Fruit fly (Drosophila melanogaster) whole organism, embryonic: ENCODE results near the gene GatB.

Source experiments
- Adf1 ChIP-seq: fragments of 200-800 bp; sonication (Bioruptor generic); IDR thresholded peaks from 2 replicates; pipeline ENCODE4 v1.3.6; 2022; ENCODE audit warnings: missing biosample characterization, missing genetic modification characterization
- Bdp1 ChIP-seq: fragments of 200-800 bp; sonication (Bioruptor generic); optimal IDR thresholded peaks from 3 replicates; lab custom pipeline; 2016; ENCODE audit warnings: missing biosample characterization, missing genetic modification characterization
- C15 ChIP-seq: fragments of 200-800 bp; sonication (Bioruptor generic); IDR thresholded peaks from 3 replicates; pipeline ENCODE4 v1.3.6; 2022; ENCODE audit warnings: missing biosample characterization, missing genetic modification characterization
- CG10209 ChIP-seq: fragments of 200-800 bp; sonication (Bioruptor generic); optimal IDR thresholded peaks from 3 replicates; lab custom pipeline; 2017; ENCODE audit warnings: missing biosample characterization, mild to moderate bottlenecking, missing genetic modification characterization, missing genetic modification reagents
- CG10321 ChIP-seq: fragments of 200-800 bp; sonication (Bioruptor generic); IDR thresholded peaks from 2 replicates; pipeline ENCODE4 v1.3.6; 2022; ENCODE audit warnings: missing biosample characterization, missing genetic modification characterization
- CG11504 ChIP-seq: fragments of 200-800 bp; sonication (Bioruptor generic); optimal IDR thresholded peaks from 3 replicates; lab custom pipeline; 2019; ENCODE audit warnings: missing biosample characterization, mild to moderate bottlenecking, missing genetic modification characterization, moderate library complexity
- CG11695 ChIP-seq: fragments of 200-800 bp; sonication (Bioruptor generic); IDR thresholded peaks from 3 replicates; pipeline ENCODE4 v1.3.6; 2022; ENCODE audit warnings: missing biosample characterization, missing genetic modification characterization
- CG14710 ChIP-seq: fragments of 200-800 bp; sonication (Bioruptor generic); optimal IDR thresholded peaks from 3 replicates; lab custom pipeline; 2019; ENCODE audit warnings: missing biosample characterization, mild to moderate bottlenecking, missing genetic modification characterization, moderate library complexity
- CG15011 ChIP-seq: fragments of 200-800 bp; sonication (Bioruptor generic); optimal IDR thresholded peaks from 3 replicates; lab custom pipeline; 2018; ENCODE audit warnings: missing biosample characterization, mild to moderate bottlenecking, missing genetic modification characterization
- CG17186 ChIP-seq: fragments of 200-800 bp; sonication (Bioruptor generic); optimal IDR thresholded peaks from 3 replicates; lab custom pipeline; 2017; ENCODE audit warnings: missing biosample characterization, missing genetic modification reagents, missing genetic modification characterization
- CG17802 ChIP-seq: fragments of 200-800 bp; sonication (Bioruptor generic); optimal IDR thresholded peaks from 2 replicates; lab custom pipeline; 2018; ENCODE audit warnings: missing biosample characterization, mild to moderate bottlenecking, missing genetic modification characterization, moderate library complexity
- CG18619 ChIP-seq: fragments of 200-800 bp; sonication (Bioruptor generic); optimal IDR thresholded peaks from 3 replicates; lab custom pipeline; 2017; ENCODE audit warnings: missing biosample characterization, mild to moderate bottlenecking, missing genetic modification characterization
- CG3847 ChIP-seq: fragments of 200-800 bp; sonication (Bioruptor generic); IDR thresholded peaks from 2 replicates; pipeline ENCODE4 v1.3.6; 2022; ENCODE audit warnings: missing biosample characterization, missing genetic modification characterization
- CG6175 ChIP-seq: fragments of 200-800 bp; sonication (Bioruptor generic); IDR thresholded peaks from 3 replicates; pipeline ENCODE4 v1.3.6; 2022; ENCODE audit warnings: missing biosample characterization, missing genetic modification characterization
- CG9609 ChIP-seq: fragments of 200-800 bp; sonication (Bioruptor generic); optimal IDR thresholded peaks from 3 replicates; lab custom pipeline; 2016; ENCODE audit warnings: missing biosample characterization, missing genetic modification characterization
- Chrac-16 ChIP-seq: fragments of 200-800 bp; sonication (Bioruptor generic); optimal IDR thresholded peaks from 3 replicates; lab custom pipeline; 2016; ENCODE audit warnings: missing biosample characterization, missing genetic modification characterization
- CoRest ChIP-seq: fragments of 200-800 bp; sonication (Bioruptor generic); optimal IDR thresholded peaks from 3 replicates; lab custom pipeline; 2018; ENCODE audit warnings: missing biosample characterization, mild to moderate bottlenecking, missing genetic modification characterization, moderate library complexity
- Dbx ChIP-seq: fragments of 200-800 bp; sonication (Bioruptor generic); IDR thresholded peaks from 3 replicates; pipeline ENCODE4 v1.3.6; 2022; ENCODE audit warnings: missing biosample characterization, missing genetic modification characterization
- Deaf1 ChIP-seq: fragments of 200-800 bp; optimal IDR thresholded peaks from 3 replicates; lab custom pipeline; 2019; ENCODE audit warnings: missing biosample characterization, mild to moderate bottlenecking, missing genetic modification characterization, moderate library complexity
- Dll ChIP-seq: fragments of 200-800 bp; sonication (Bioruptor generic); IDR thresholded peaks from 4 replicates; pipeline ENCODE4 v1.3.6; 2022; ENCODE audit warnings: missing biosample characterization, missing genetic modification characterization; ENCODE audit not compliant: partially characterized antibody
- Doc3 ChIP-seq: fragments of 200-800 bp; sonication (Bioruptor generic); IDR thresholded peaks from 3 replicates; pipeline ENCODE4 v1.3.6; 2022; ENCODE audit warnings: missing biosample characterization, missing genetic modification characterization; ENCODE audit not compliant: partially characterized antibody
- Dp ChIP-seq: fragments of 200-800 bp; sonication (Bioruptor generic); optimal IDR thresholded peaks from 2 replicates; lab custom pipeline; 2018; ENCODE audit warnings: missing biosample characterization, mild to moderate bottlenecking, missing genetic modification characterization, moderate library complexity
- Fer1 ChIP-seq: fragments of 200-800 bp; sonication (Bioruptor generic); optimal IDR thresholded peaks from 2 replicates; lab custom pipeline; 2017; ENCODE audit warnings: missing biosample characterization, mild to moderate bottlenecking, missing genetic modification characterization
- Hand ChIP-seq: fragments of 200-800 bp; sonication (Bioruptor generic); optimal IDR thresholded peaks from 2 replicates; lab custom pipeline; 2017; ENCODE audit warnings: mild to moderate bottlenecking, missing biosample characterization, missing genetic modification reagents, missing genetic modification characterization
- Hmx ChIP-seq: fragments of 200-800 bp; sonication (Bioruptor generic); optimal IDR thresholded peaks from 2 replicates; lab custom pipeline; 2016; ENCODE audit warnings: missing biosample characterization, missing genetic modification characterization
- Meics ChIP-seq: fragments of 200-800 bp; sonication (Bioruptor generic); optimal IDR thresholded peaks from 2 replicates; lab custom pipeline; 2017; ENCODE audit warnings: missing biosample characterization, mild to moderate bottlenecking, missing genetic modification characterization
- Scr ChIP-seq: fragments of 200-800 bp; sonication (Bioruptor generic); IDR thresholded peaks from 2 replicates; pipeline ENCODE4 v1.3.6; 2022; ENCODE audit warnings: missing biosample characterization, missing genetic modification characterization; ENCODE audit not compliant: partially characterized antibody
- TFAM ChIP-seq: fragments of 200-800 bp; sonication (Bioruptor generic); optimal IDR thresholded peaks from 2 replicates; lab custom pipeline; 2017; ENCODE audit warnings: missing biosample characterization, missing genetic modification characterization, inconsistent platforms
- ara ChIP-seq: fragments of 200-800 bp; sonication (Bioruptor generic); IDR thresholded peaks from 2 replicates; pipeline ENCODE4 v1.3.6; 2022; ENCODE audit warnings: missing biosample characterization, missing genetic modification characterization
- ato ChIP-seq: fragments of 200-800 bp; sonication (Bioruptor generic); IDR thresholded peaks from 2 replicates; pipeline ENCODE4 v1.3.6; 2022; ENCODE audit warnings: missing biosample characterization, missing genetic modification characterization; ENCODE audit not compliant: partially characterized antibody
- cad ChIP-seq: fragments of >200 bp; optimal IDR thresholded peaks from 2 replicates; lab custom pipeline; 2017; ENCODE audit warnings: missing biosample characterization, missing genetic modification characterization
- chinmo ChIP-seq: fragments of 200-800 bp; sonication (Bioruptor generic); IDR thresholded peaks from 4 replicates; pipeline ENCODE4 v1.3.6; 2022; ENCODE audit warnings: missing biosample characterization, missing genetic modification characterization; ENCODE audit not compliant: partially characterized antibody
- crc ChIP-seq: fragments of 200-800 bp; sonication (Bioruptor generic); optimal IDR thresholded peaks from 2 replicates; lab custom pipeline; 2016; ENCODE audit warnings: missing biosample characterization, missing genetic modification characterization
- cwo ChIP-seq: fragments of 200-800 bp; sonication (Bioruptor generic); optimal IDR thresholded peaks from 3 replicates; lab custom pipeline; 2017; ENCODE audit warnings: missing biosample characterization, missing genetic modification characterization, mild to moderate bottlenecking, moderate library complexity, missing genetic modification reagents
- danr ChIP-seq: fragments of 200-800 bp; sonication (Bioruptor generic); IDR thresholded peaks from 2 replicates; pipeline ENCODE4 v1.3.6; 2022; ENCODE audit warnings: missing biosample characterization, missing genetic modification characterization
- dmrt11E ChIP-seq: fragments of 200-800 bp; sonication (Bioruptor generic); optimal IDR thresholded peaks from 3 replicates; lab custom pipeline; 2018; ENCODE audit warnings: missing biosample characterization, mild to moderate bottlenecking, missing genetic modification characterization, moderate library complexity
- eve ChIP-seq, 2 experiments: fragments of >200 bp; optimal IDR thresholded peaks; 2 replicates each; lab custom pipeline; 2017; ENCODE audit warnings: missing biosample characterization in 2 of 2, missing genetic modification characterization in 2 of 2
- gem ChIP-seq: fragments of 200-800 bp; sonication (Bioruptor generic); optimal IDR thresholded peaks from 2 replicates; lab custom pipeline; 2019; ENCODE audit warnings: missing biosample characterization, mild to moderate bottlenecking, missing genetic modification characterization, moderate library complexity
- lbe ChIP-seq: fragments of 200-800 bp; sonication (Bioruptor generic); optimal IDR thresholded peaks from 2 replicates; lab custom pipeline; 2016; ENCODE audit warnings: missing biosample characterization, mild to moderate bottlenecking, missing genetic modification characterization
- lola ChIP-seq, 3 experiments: fragments of >200 bp in 2 of 3; fragments of 200-800 bp in 1 of 3; sonication (Bioruptor generic) in 1 of 3; optimal IDR thresholded peaks; 2 replicates each; lab custom pipeline; 2017 to 2019; ENCODE audit warnings: missing biosample characterization in 3 of 3, missing genetic modification characterization in 3 of 3, mild to moderate bottlenecking in 1 of 3, moderate library complexity in 1 of 3
- lov ChIP-seq, 2 experiments: fragments of 200-800 bp in 1 of 2; fragments of >200 bp in 1 of 2; sonication (Bioruptor generic) in 1 of 2; IDR thresholded peaks in 1 of 2; optimal IDR thresholded peaks in 1 of 2; 2 replicates in 1 of 2; 3 replicates in 1 of 2; pipeline versions ENCODE4 v1.3.6 to Lab custom; 2017 to 2022; ENCODE audit warnings: missing biosample characterization in 1 of 2, missing genetic modification characterization in 1 of 2
- maf-S ChIP-seq: fragments of 200-800 bp; sonication (Bioruptor generic); optimal IDR thresholded peaks from 2 replicates; lab custom pipeline; 2016; ENCODE audit warnings: missing biosample characterization, missing genetic modification characterization
- nau ChIP-seq: fragments of 200-800 bp; sonication (Bioruptor generic); optimal IDR thresholded peaks from 3 replicates; lab custom pipeline; 2017; ENCODE audit warnings: missing biosample characterization, mild to moderate bottlenecking, missing genetic modification characterization, missing genetic modification reagents
- nmo ChIP-seq: fragments of 200-800 bp; sonication (Bioruptor generic); optimal IDR thresholded peaks from 2 replicates; lab custom pipeline; 2018; ENCODE audit warnings: missing biosample characterization, mild to moderate bottlenecking, missing genetic modification characterization, moderate library complexity
- p53 ChIP-seq: fragments of 200-800 bp; sonication (Bioruptor generic); optimal IDR thresholded peaks from 2 replicates; lab custom pipeline; 2016; ENCODE audit warnings: missing biosample characterization, missing genetic modification characterization
- pb ChIP-seq: fragments of 200-800 bp; sonication (Bioruptor generic); optimal IDR thresholded peaks from 3 replicates; lab custom pipeline; 2016; ENCODE audit warnings: missing biosample characterization, missing genetic modification characterization
- ranshi ChIP-seq: fragments of 200-800 bp; sonication (Bioruptor generic); IDR thresholded peaks from 2 replicates; pipeline ENCODE4 v1.3.6; 2022; ENCODE audit warnings: missing biosample characterization, missing genetic modification characterization
- sob ChIP-seq: fragments of 200-800 bp; sonication (Bioruptor generic); IDR thresholded peaks from 2 replicates; pipeline ENCODE4 v1.3.6; 2022; ENCODE audit warnings: missing biosample characterization, missing genetic modification characterization
- tgo ChIP-seq: fragments of 200-800 bp; sonication (Bioruptor generic); IDR thresholded peaks from 3 replicates; pipeline ENCODE4 v1.3.6; 2022; ENCODE audit warnings: missing biosample characterization, missing genetic modification characterization
- vfl ChIP-seq: fragments of 200-800 bp; sonication (Bioruptor generic); optimal IDR thresholded peaks from 2 replicates; lab custom pipeline; 2016; ENCODE audit warnings: missing biosample characterization, missing genetic modification characterization

The GatB gene

dm6 chr3R:24169362-24169761 is 39.3 kb upstream of the GatB start, which contains the start of gene CG5510 (continued):
- TF ChIP-seq CG3847 (GFP tag; lab: Robert Waterston, UW) (peak; percentile 54), ato (GFP tag; lab: Robert Waterston, UW) (peak; percentile 99), Hmx (GFP tag; lab: Kevin White, UChicago) (no peak), ranshi (GFP tag; lab: Robert Waterston, UW) (peak; percentile 55; the same call in 1 of the 2 replicates), Dbx (GFP tag; lab: Robert Waterston, UW) (peak; percentile 84), CG11504 (tag; lab: Kevin White, UChicago) (no peak), CG6175 (GFP tag; lab: Robert Waterston, UW) (no peak), Hand (no peak), Doc3 (peak; percentile 97), CoRest (tag; lab: Kevin White, UChicago) (peak; percentile 62), Bdp1 (GFP tag; lab: Kevin White, UChicago) (peak; percentile 12), nmo (peak; percentile 76), CG18619 (GFP tag; lab: Kevin White, UChicago) (no peak), dmrt11E (peak; percentile 11), Deaf1 (tag; lab: Kevin White, UChicago) (no peak), Chrac-16 (GFP tag; lab: Kevin White, UChicago) (peak; percentile 38), CG9609 (GFP tag; lab: Kevin White, UChicago) (peak; percentile 57), CG10321 (GFP tag; lab: Robert Waterston, UW) (no peak), p53 (GFP tag; lab: Kevin White, UChicago) (peak; percentile 23), vfl (GFP tag; lab: Kevin White, UChicago) (peak; percentile 52), tgo (GFP tag; lab: Robert Waterston, UW) (peak; percentile 20; the same call in 1 of the 3 replicates), lov (optimal IDR thresholded peaks at IDR 0.05; lab: Kevin White, UChicago) (no peak), lov (GFP tag; IDR thresholded peaks at IDR 0.05; lab: Robert Waterston, UW) (0 out of 3 replicates have a peak, but pooled peaks have one; percentile 20), Adf1 (peak; percentile 38; the same call in 1 of the 2 replicates), Dp (GFP tag; lab: Kevin White, UChicago) (peak; percentile 96), Scr (GFP tag; lab: Robert Waterston, UW) (peak; percentile 96), TFAM (GFP tag; lab: Kevin White, UChicago) (no peak), lbe (GFP tag; lab: Kevin White, UChicago) (no peak), sob (GFP tag; lab: Robert Waterston, UW) (peak; percentile 58), eve (GFP tag; optimal IDR thresholded peaks at IDR 0.05; lab: Kevin White, UChicago) (no peak), Meics (GFP tag; lab: Kevin White, UChicago) (peak; percentile 21), Fer1 (GFP tag; lab: Kevin White, UChicago) (peak; percentile 37), CG10209 (GFP tag; lab: Kevin White, UChicago) (peak; percentile 15), cwo (GFP tag; lab: Kevin White, UChicago) (no peak), pb (GFP tag; lab: Kevin White, UChicago) (no peak), CG11695 (GFP tag; lab: Robert Waterston, UW) (no peak; the same call in 2 of the 3 replicates), ara (GFP tag; lab: Robert Waterston, UW) (no peak), CG17186 (GFP tag; lab: Kevin White, UChicago) (peak; percentile 80), CG15011 (no peak), C15 (GFP tag; lab: Robert Waterston, UW) (no peak), nau (no peak), chinmo (peak; percentile 98), lola (GFP tag; optimal IDR thresholded peaks at IDR 0.05; lab: Kevin White, UChicago) (peak in 1 of 3 experiments; percentile 8), cad (no peak), Dll (peak; percentile 97), crc (no peak), CG17802 (tag; lab: Kevin White, UChicago) (no peak), CG14710 (tag; lab: Kevin White, UChicago) (peak; percentile 70), gem (tag; lab: Kevin White, UChicago) (no peak), danr (GFP tag; lab: Robert Waterston, UW) (no peak), maf-S (peak; percentile 16)
